Fruit fly (Drosophila melanogaster): ENCODE measurements around the gene CG4880.

- no peak for TF ChIP-seq usp (GFP tag; optimal IDR thresholded peaks at IDR 0.05)
- no peak for TF ChIP-seq psq (optimal IDR thresholded peaks at IDR 0.05)
- no peak for TF ChIP-seq CG8478 (optimal IDR thresholded peaks at IDR 0.05)
- TF ChIP-seq pan (optimal IDR thresholded peaks at IDR 0.05), result no peak
- no peak for TF ChIP-seq Dll (optimal IDR thresholded peaks at IDR 0.05)
- no peak for TF ChIP-seq EcR (GFP tag; optimal IDR thresholded peaks at IDR 0.05)
Observed at dm6 chrX:16874671-16875070, 11.9 kb upstream of the CG4880 start.

All from whole organism.